Fruit fly (Drosophila melanogaster) whole organism, embryonic: ENCODE data around the gene CG31365.

ENCODE experiments used
- BEAF-32 ChIP-seq: fragments of 200-800 bp; sonication (Bioruptor generic); optimal IDR thresholded peaks from 3 replicates; lab custom pipeline; 2017; ENCODE audit warnings: missing biosample characterization, missing genetic modification characterization, mild to moderate bottlenecking, moderate library complexity, missing genetic modification reagents
- Bteb2 ChIP-seq: fragments of 200-800 bp; sonication (Bioruptor generic); optimal IDR thresholded peaks from 2 replicates; lab custom pipeline; 2016; ENCODE audit warnings: missing biosample characterization, missing genetic modification characterization
- CG10366 ChIP-seq: fragments of 200-800 bp; sonication (Bioruptor generic); IDR thresholded peaks from 2 replicates; pipeline ENCODE4 v1.3.6; 2022; ENCODE audit warnings: missing biosample characterization, missing genetic modification characterization
- CG10979 ChIP-seq: fragments of 200-800 bp; sonication (Bioruptor generic); optimal IDR thresholded peaks from 2 replicates; lab custom pipeline; 2018; ENCODE audit warnings: missing biosample characterization, mild to moderate bottlenecking, missing genetic modification characterization, moderate library complexity
- CG13123 ChIP-seq: fragments of 200-800 bp; sonication (Bioruptor generic); optimal IDR thresholded peaks from 2 replicates; lab custom pipeline; 2016; ENCODE audit warnings: missing biosample characterization, missing genetic modification characterization
- CG13287 ChIP-seq: fragments of 200-800 bp; sonication (Bioruptor generic); IDR thresholded peaks from 2 replicates; pipeline ENCODE4 v1.3.6; 2022; ENCODE audit warnings: missing biosample characterization, missing genetic modification characterization; ENCODE audit not compliant: partially characterized antibody
- CG17361 ChIP-seq: fragments of 200-800 bp; sonication (Bioruptor generic); IDR thresholded peaks from 3 replicates; pipeline ENCODE4 v1.3.6; 2022; ENCODE audit warnings: missing biosample characterization, missing genetic modification characterization
- CG17568 ChIP-seq: fragments of 200-800 bp; sonication (Bioruptor generic); optimal IDR thresholded peaks from 2 replicates; lab custom pipeline; 2018; ENCODE audit warnings: missing biosample characterization, mild to moderate bottlenecking, missing genetic modification characterization, moderate library complexity
- CG17612 ChIP-seq: fragments of 200-800 bp; sonication (Bioruptor generic); IDR thresholded peaks from 2 replicates; pipeline ENCODE4 v1.3.6; 2022; ENCODE audit warnings: missing biosample characterization, missing genetic modification characterization
- CG17912 ChIP-seq: fragments of 200-800 bp; sonication (Bioruptor generic); optimal IDR thresholded peaks from 2 replicates; lab custom pipeline; 2018; ENCODE audit warnings: missing biosample characterization, mild to moderate bottlenecking, missing genetic modification characterization
- CG18011 ChIP-seq: fragments of 200-800 bp; sonication (Bioruptor generic); optimal IDR thresholded peaks from 2 replicates; lab custom pipeline; 2017; ENCODE audit warnings: missing biosample characterization, missing genetic modification characterization, mild to moderate bottlenecking, moderate library complexity, missing genotype
- CG18262 ChIP-seq: fragments of 200-800 bp; optimal IDR thresholded peaks from 3 replicates; lab custom pipeline; 2019; ENCODE audit warnings: missing biosample characterization, mild to moderate bottlenecking, missing genetic modification characterization, moderate library complexity
- CG30431 ChIP-seq: fragments of 200-800 bp; sonication (Bioruptor generic); optimal IDR thresholded peaks from 2 replicates; lab custom pipeline; 2017; ENCODE audit warnings: missing biosample characterization, missing genetic modification characterization
- CG33557 ChIP-seq: fragments of 200-800 bp; sonication (Bioruptor generic); optimal IDR thresholded peaks from 2 replicates; lab custom pipeline; 2019; ENCODE audit warnings: missing biosample characterization, mild to moderate bottlenecking, missing genetic modification characterization, moderate library complexity
- CG34224 ChIP-seq: fragments of 200-800 bp; sonication (Bioruptor generic); IDR thresholded peaks from 3 replicates; pipeline ENCODE4 v1.3.6; 2022; ENCODE audit warnings: missing biosample characterization, missing genetic modification characterization; ENCODE audit not compliant: partially characterized antibody
- CG6854 ChIP-seq: fragments of 200-800 bp; sonication (Bioruptor generic); optimal IDR thresholded peaks from 3 replicates; lab custom pipeline; 2017; ENCODE audit warnings: missing biosample characterization, mild to moderate bottlenecking, missing genetic modification characterization
- CG9215 ChIP-seq: fragments of 200-800 bp; sonication (Bioruptor generic); IDR thresholded peaks from 2 replicates; pipeline ENCODE4 v1.3.6; 2022; ENCODE audit warnings: missing biosample characterization, missing genetic modification characterization
- Drgx ChIP-seq: fragments of 200-800 bp; sonication (Bioruptor generic); IDR thresholded peaks from 2 replicates; pipeline ENCODE4 v1.3.6; 2022; ENCODE audit warnings: missing biosample characterization, missing genetic modification characterization
- E2f2 ChIP-seq: fragments of 200-800 bp; sonication (Bioruptor generic); IDR thresholded peaks from 2 replicates; pipeline ENCODE4 v1.3.6; 2022; ENCODE audit warnings: missing biosample characterization, missing genetic modification characterization
- Elba2 ChIP-seq: fragments of 200-800 bp; sonication (Bioruptor generic); optimal IDR thresholded peaks from 3 replicates; lab custom pipeline; 2016; ENCODE audit warnings: missing biosample characterization, missing genetic modification characterization
- Fer2 ChIP-seq: fragments of 200-800 bp; sonication (Bioruptor generic); optimal IDR thresholded peaks from 2 replicates; lab custom pipeline; 2018; ENCODE audit warnings: missing biosample characterization, mild to moderate bottlenecking, missing genetic modification characterization, moderate library complexity
- GATAe ChIP-seq: fragments of 200-800 bp; sonication (Bioruptor generic); conservative IDR thresholded peaks from 2 replicates; pipeline ENCODE4 v1.3.6; 2022; ENCODE audit warnings: missing biosample characterization, missing genetic modification characterization
- Lim3 ChIP-seq: fragments of 200-800 bp; sonication (Bioruptor generic); IDR thresholded peaks from 2 replicates; pipeline ENCODE4 v1.3.6; 2022; ENCODE audit warnings: missing biosample characterization, missing genetic modification characterization
- Max ChIP-seq: fragments of 200-800 bp; sonication (Bioruptor generic); optimal IDR thresholded peaks from 2 replicates; lab custom pipeline; 2016; ENCODE audit warnings: missing biosample characterization, mild to moderate bottlenecking, missing genetic modification characterization
- Meics ChIP-seq: fragments of 200-800 bp; sonication (Bioruptor generic); optimal IDR thresholded peaks from 2 replicates; lab custom pipeline; 2017; ENCODE audit warnings: missing biosample characterization, mild to moderate bottlenecking, missing genetic modification characterization
- Nf-YB ChIP-seq: fragments of 200-800 bp; sonication (Bioruptor generic); optimal IDR thresholded peaks from 3 replicates; lab custom pipeline; 2019; ENCODE audit warnings: missing biosample characterization, mild to moderate bottlenecking, missing genetic modification characterization, moderate library complexity
- Oaz ChIP-seq: fragments of 200-800 bp; sonication (Bioruptor generic); IDR thresholded peaks from 2 replicates; pipeline ENCODE4 v1.3.6; 2022; ENCODE audit warnings: missing biosample characterization, missing genetic modification characterization
- Oli ChIP-seq: fragments of 200-800 bp; sonication (Bioruptor generic); optimal IDR thresholded peaks from 2 replicates; lab custom pipeline; 2018; ENCODE audit warnings: missing biosample characterization, mild to moderate bottlenecking, missing genetic modification characterization, moderate library complexity
- Ssrp ChIP-seq: fragments of 200-800 bp; sonication (Bioruptor generic); optimal IDR thresholded peaks from 2 replicates; lab custom pipeline; 2018; ENCODE audit warnings: missing biosample characterization, mild to moderate bottlenecking, missing genetic modification characterization, moderate library complexity
- ap ChIP-seq: fragments of 200-800 bp; sonication (Bioruptor generic); IDR thresholded peaks from 2 replicates; pipeline ENCODE4 v1.3.6; 2022; ENCODE audit warnings: missing biosample characterization, missing genetic modification characterization
- bbx ChIP-seq: fragments of 200-800 bp; sonication (Bioruptor generic); IDR thresholded peaks from 2 replicates; pipeline ENCODE4 v1.3.6; 2022; ENCODE audit warnings: missing biosample characterization, missing genetic modification characterization; ENCODE audit not compliant: partially characterized antibody
- cg ChIP-seq: fragments of 200-800 bp; sonication (Bioruptor generic); optimal IDR thresholded peaks from 3 replicates; lab custom pipeline; 2019; ENCODE audit warnings: missing biosample characterization, mild to moderate bottlenecking, missing genetic modification characterization, moderate library complexity
- dati ChIP-seq: fragments of 200-800 bp; sonication (Bioruptor generic); IDR thresholded peaks from 2 replicates; pipeline ENCODE4 v1.3.6; 2022; ENCODE audit warnings: missing biosample characterization, missing genetic modification characterization
- disco-r ChIP-seq: fragments of 200-800 bp; sonication (Bioruptor generic); optimal IDR thresholded peaks from 2 replicates; lab custom pipeline; 2016; ENCODE audit warnings: missing biosample characterization, missing genetic modification characterization
- dm ChIP-seq: fragments of 200-800 bp; sonication (Bioruptor generic); optimal IDR thresholded peaks from 3 replicates; lab custom pipeline; 2016; ENCODE audit warnings: missing biosample characterization, missing genetic modification characterization
- dpn ChIP-seq, 2 experiments: fragments of 200-800 bp; sonication (Bioruptor generic); optimal IDR thresholded peaks; 3 replicates each; lab custom pipeline; 2016; ENCODE audit warnings: missing biosample characterization in 2 of 2, missing genetic modification characterization in 2 of 2
- emc ChIP-seq: fragments of 200-800 bp; sonication (Bioruptor generic); optimal IDR thresholded peaks from 2 replicates; lab custom pipeline; 2016; ENCODE audit warnings: missing biosample characterization, missing genetic modification characterization
- gem ChIP-seq: fragments of 200-800 bp; sonication (Bioruptor generic); optimal IDR thresholded peaks from 2 replicates; lab custom pipeline; 2019; ENCODE audit warnings: missing biosample characterization, mild to moderate bottlenecking, missing genetic modification characterization, moderate library complexity
- grau ChIP-seq: fragments of 200-800 bp; optimal IDR thresholded peaks from 3 replicates; lab custom pipeline; 2019; ENCODE audit warnings: missing biosample characterization, mild to moderate bottlenecking, missing genetic modification characterization, moderate library complexity
- kah ChIP-seq: fragments of 200-800 bp; sonication (Bioruptor generic); optimal IDR thresholded peaks from 2 replicates; lab custom pipeline; 2018; ENCODE audit warnings: missing biosample characterization, mild to moderate bottlenecking, missing genetic modification characterization
- kni ChIP-seq: fragments of 200-800 bp; sonication (Bioruptor generic); optimal IDR thresholded peaks from 3 replicates; lab custom pipeline; 2017; ENCODE audit warnings: mild to moderate bottlenecking, missing biosample characterization, missing genetic modification reagents, missing genetic modification characterization
- lmd ChIP-seq: fragments of 200-800 bp; sonication (Bioruptor generic); IDR thresholded peaks from 2 replicates; pipeline ENCODE4 v1.3.6; 2022; ENCODE audit warnings: missing biosample characterization, missing genetic modification characterization
- nau ChIP-seq: fragments of 200-800 bp; sonication (Bioruptor generic); optimal IDR thresholded peaks from 3 replicates; lab custom pipeline; 2017; ENCODE audit warnings: missing biosample characterization, mild to moderate bottlenecking, missing genetic modification characterization, missing genetic modification reagents
- nom ChIP-seq: fragments of 200-800 bp; sonication (Bioruptor generic); optimal IDR thresholded peaks from 2 replicates; lab custom pipeline; 2017; ENCODE audit warnings: missing biosample characterization, missing genetic modification characterization, mild to moderate bottlenecking, moderate library complexity, missing genetic modification reagents
- seq ChIP-seq: fragments of 200-800 bp; sonication (Bioruptor generic); IDR thresholded peaks from 2 replicates; pipeline ENCODE4 v1.3.6; 2022; ENCODE audit warnings: missing biosample characterization, missing genetic modification characterization
- tap ChIP-seq: fragments of 200-800 bp; optimal IDR thresholded peaks from 3 replicates; lab custom pipeline; 2019; ENCODE audit warnings: missing biosample characterization, mild to moderate bottlenecking, missing genetic modification characterization, moderate library complexity
- twi ChIP-seq: fragments of 200-800 bp; optimal IDR thresholded peaks from 2 replicates; lab custom pipeline; 2019; ENCODE audit warnings: missing biosample characterization, mild to moderate bottlenecking, missing genetic modification characterization, moderate library complexity
- wek ChIP-seq: fragments of 200-800 bp; sonication (Bioruptor generic); optimal IDR thresholded peaks from 3 replicates; lab custom pipeline; 2018; ENCODE audit warnings: missing biosample characterization, mild to moderate bottlenecking, missing genetic modification characterization, moderate library complexity
- zf30C ChIP-seq: fragments of 200-800 bp; sonication (Bioruptor generic); optimal IDR thresholded peaks from 3 replicates; lab custom pipeline; 2018; ENCODE audit warnings: missing biosample characterization, mild to moderate bottlenecking, missing genetic modification characterization

Gene CG31365

dm6 chr3R:23173393-23173981 lies 47.3 kb upstream of the CG31365 start, which contains the start of gene CG46310 (continued):
- TF ChIP-seq wek (GFP tag; lab: Kevin White, UChicago) (peak; percentile 41), zf30C (GFP tag; lab: Kevin White, UChicago) (peak; percentile 34), CG6854 (peak; percentile 4), emc (GFP tag; lab: Kevin White, UChicago) (no peak), Nf-YB (GFP tag; lab: Kevin White, UChicago) (peak; percentile 24), nom (GFP tag; lab: Kevin White, UChicago) (peak; percentile 55), E2f2 (GFP tag; lab: Robert Waterston, UW) (peak; percentile 43; the same call in 1 of the 2 replicates), Fer2 (no peak), disco-r (GFP tag; lab: Kevin White, UChicago) (no peak), CG17912 (GFP tag; lab: Kevin White, UChicago) (no peak), CG10366 (GFP tag; lab: Robert Waterston, UW) (peak; percentile 65), CG17361 (peak; percentile 88), dati (GFP tag; lab: Robert Waterston, UW) (no peak), nau (GFP tag; lab: Kevin White, UChicago) (peak; percentile 47), GATAe (no peak), kni (no peak), ap (peak; percentile 40; the same call in 1 of the 2 replicates), CG9215 (GFP tag; lab: Robert Waterston, UW) (peak; percentile 72), Lim3 (GFP tag; lab: Robert Waterston, UW) (no peak), bbx (peak; percentile 49; the same call in 1 of the 2 replicates), Drgx (GFP tag; lab: Robert Waterston, UW) (peak; percentile 86), seq (peak; percentile 43; the same call in 1 of the 2 replicates), CG18011 (no peak), CG13287 (peak; percentile 54), Bteb2 (GFP tag; lab: Kevin White, UChicago) (no peak), Oaz (GFP tag; lab: Robert Waterston, UW) (peak; percentile 4; the same call in 1 of the 2 replicates), CG17612 (GFP tag; lab: Robert Waterston, UW) (peak; percentile 69), Ssrp (tag; lab: Kevin White, UChicago) (peak; percentile 52), dm (GFP tag; lab: Kevin White, UChicago) (no peak), cg (GFP tag; lab: Kevin White, UChicago) (peak; percentile 19), CG18262 (tag; lab: Kevin White, UChicago) (peak; percentile 82), kah (no peak), twi (no peak), CG13123 (GFP tag; lab: Kevin White, UChicago) (no peak), tap (tag; lab: Kevin White, UChicago) (peak; percentile 34), CG30431 (GFP tag; lab: Kevin White, UChicago) (peak; percentile 14), Max (GFP tag; lab: Kevin White, UChicago) (peak; percentile 34), CG17568 (GFP tag; lab: Kevin White, UChicago) (peak; percentile 46), CG33557 (GFP tag; lab: Kevin White, UChicago) (no peak), dpn (GFP tag; optimal IDR thresholded peaks at IDR 0.05; lab: Kevin White, UChicago) (peak in 1 of 2 experiments; percentile 53), CG10979 (peak; percentile 60), Oli (tag; lab: Kevin White, UChicago) (peak; percentile 63), Elba2 (GFP tag; lab: Kevin White, UChicago) (no peak), Meics (peak; percentile 77), CG34224 (GFP tag; lab: Robert Waterston, UW) (0 out of 3 replicates have a peak, but pooled peaks have one; percentile 25), lmd (peak; percentile 89), BEAF-32 (GFP tag; lab: Kevin White, UChicago) (no peak), gem (tag; lab: Kevin White, UChicago) (peak; percentile 90), grau (tag; lab: Kevin White, UChicago) (peak; percentile 72)
